Fruit fly (Drosophila melanogaster): Measurements from ENCODE around the gene CG31937.

The CG31937 gene

dm6 chr2L:1738054-1738453 is 8.4 kb downstream of the CG31937 start (continued):
- no peak for TF ChIP-seq Antp (GFP tag; optimal IDR thresholded peaks at IDR 0.05)
- no peak for TF ChIP-seq Dek (tag; optimal IDR thresholded peaks at IDR 0.05)
- TF ChIP-seq jigr1 (GFP tag; IDR thresholded peaks at IDR 0.05), result no peak
- TF ChIP-seq Mrtf (GFP tag; IDR thresholded peaks at IDR 0.05), result no peak
- TF ChIP-seq CG2712 (tag; optimal IDR thresholded peaks at IDR 0.05), result peak; percentile 58
- TF ChIP-seq ftz-f1 (GFP tag; optimal IDR thresholded peaks at IDR 0.05), result no peak
- TF ChIP-seq Asciz (GFP tag; optimal IDR thresholded peaks at IDR 0.05), result peak; percentile 38
- no peak for TF ChIP-seq cg (GFP tag; optimal IDR thresholded peaks at IDR 0.05)
- no peak for TF ChIP-seq hth (optimal IDR thresholded peaks at IDR 0.05)
- no peak for TF ChIP-seq pita (GFP tag; optimal IDR thresholded peaks at IDR 0.05)
- peak in 1 of 2 experiments; percentile 4 for TF ChIP-seq dpn (GFP tag; optimal IDR thresholded peaks at IDR 0.05)
- TF ChIP-seq nau (GFP tag; optimal IDR thresholded peaks at IDR 0.05), result peak; percentile 43
- TF ChIP-seq CG3995 (GFP tag; optimal IDR thresholded peaks at IDR 0.05), result no peak
- no peak for TF ChIP-seq Sin3A (optimal IDR thresholded peaks at IDR 0.05)
- no peak for TF ChIP-seq fu2 (GFP tag; optimal IDR thresholded peaks at IDR 0.05)
- 0 out of 3 replicates have a peak, but pooled peaks have one; percentile 33 for TF ChIP-seq CG34422 (GFP tag; IDR thresholded peaks at IDR 0.05)
- TF ChIP-seq CG6654 (GFP tag; optimal IDR thresholded peaks at IDR 0.05), result no peak
- TF ChIP-seq Blimp-1 (GFP tag; optimal IDR thresholded peaks at IDR 0.05), result peak; percentile 85
- no peak for TF ChIP-seq CTCF (GFP tag; optimal IDR thresholded peaks at IDR 0.05)
- no peak for TF ChIP-seq usp (GFP tag; optimal IDR thresholded peaks at IDR 0.05)
- peak; percentile 52 for TF ChIP-seq Sox102F (GFP tag; optimal IDR thresholded peaks at IDR 0.05)
- TF ChIP-seq CG34376 (GFP tag; optimal IDR thresholded peaks at IDR 0.05), result no peak
- peak; percentile 51 for TF ChIP-seq sens (GFP tag)
- TF ChIP-seq CG31365 (tag; optimal IDR thresholded peaks at IDR 0.05), result no peak
- TF ChIP-seq Hmx (GFP tag; optimal IDR thresholded peaks at IDR 0.05), result no peak
- no peak for TF ChIP-seq bab2 (GFP tag; optimal IDR thresholded peaks at IDR 0.05)
- no peak for TF ChIP-seq CG12299 (tag; optimal IDR thresholded peaks at IDR 0.05)
- peak; percentile 17 for TF ChIP-seq twi (tag; optimal IDR thresholded peaks at IDR 0.05)
- TF ChIP-seq Med (GFP tag), result peak; percentile 56
- TF ChIP-seq ato (GFP tag; IDR thresholded peaks at IDR 0.05; ENCODE audit: partially characterized antibody), result no peak
- TF ChIP-seq CG10979 (tag; optimal IDR thresholded peaks at IDR 0.05), result peak; percentile 70
- peak; percentile 33 for TF ChIP-seq CG2202 (tag; optimal IDR thresholded peaks at IDR 0.05)
- TF ChIP-seq fd64A (GFP tag; optimal IDR thresholded peaks at IDR 0.05), result no peak
- peak; percentile 20 for TF ChIP-seq grau (tag; optimal IDR thresholded peaks at IDR 0.05)
- no peak for TF ChIP-seq Kr (GFP tag; optimal IDR thresholded peaks at IDR 0.05)
- no peak for TF ChIP-seq CG9876 (GFP tag; optimal IDR thresholded peaks at IDR 0.05)
- no peak for TF ChIP-seq CG17385 (GFP tag; optimal IDR thresholded peaks at IDR 0.05)
- no peak for TF ChIP-seq CG10654 (GFP tag; optimal IDR thresholded peaks at IDR 0.05)
- no peak for TF ChIP-seq Dp (GFP tag; optimal IDR thresholded peaks at IDR 0.05)
- TF ChIP-seq PHDP (tag; optimal IDR thresholded peaks at IDR 0.05), result peak; percentile 14
- TF ChIP-seq croc (GFP tag; conservative IDR thresholded peaks at IDR 0.05), result 0 out of 3 replicates have a peak, but pooled peaks have one; percentile 15
- no peak for TF ChIP-seq CG13775 (GFP tag; optimal IDR thresholded peaks at IDR 0.05)
- no peak for TF ChIP-seq prd (optimal IDR thresholded peaks at IDR 0.05)
- TF ChIP-seq prd (GFP tag; IDR thresholded peaks at IDR 0.05), result peak; percentile 37; the same call in 1 of the 3 replicates
- TF ChIP-seq CG5953 (GFP tag; IDR thresholded peaks at IDR 0.05), result no peak
- no peak for TF ChIP-seq ttk (GFP tag; IDR thresholded peaks at IDR 0.05)
- no peak for TF ChIP-seq bcd (GFP tag; optimal IDR thresholded peaks at IDR 0.05)
- peak; percentile 16 for TF ChIP-seq CG1529 (GFP tag; optimal IDR thresholded peaks at IDR 0.05)
- TF ChIP-seq CG6813 (GFP tag; optimal IDR thresholded peaks at IDR 0.05), result no peak
- TF ChIP-seq oc (tag; optimal IDR thresholded peaks at IDR 0.05), result peak; percentile 55
- no peak for TF ChIP-seq amos (GFP tag; IDR thresholded peaks at IDR 0.05; ENCODE audit: partially characterized antibody)
- TF ChIP-seq gt (GFP tag; IDR thresholded peaks at IDR 0.05), result no peak
- peak; percentile 26 for TF ChIP-seq CG8388 (GFP tag; optimal IDR thresholded peaks at IDR 0.05)

Measured in whole organism, embryonic.